Fruit fly (Drosophila melanogaster): ENCODE data around the gene CG11089.

DNA sequence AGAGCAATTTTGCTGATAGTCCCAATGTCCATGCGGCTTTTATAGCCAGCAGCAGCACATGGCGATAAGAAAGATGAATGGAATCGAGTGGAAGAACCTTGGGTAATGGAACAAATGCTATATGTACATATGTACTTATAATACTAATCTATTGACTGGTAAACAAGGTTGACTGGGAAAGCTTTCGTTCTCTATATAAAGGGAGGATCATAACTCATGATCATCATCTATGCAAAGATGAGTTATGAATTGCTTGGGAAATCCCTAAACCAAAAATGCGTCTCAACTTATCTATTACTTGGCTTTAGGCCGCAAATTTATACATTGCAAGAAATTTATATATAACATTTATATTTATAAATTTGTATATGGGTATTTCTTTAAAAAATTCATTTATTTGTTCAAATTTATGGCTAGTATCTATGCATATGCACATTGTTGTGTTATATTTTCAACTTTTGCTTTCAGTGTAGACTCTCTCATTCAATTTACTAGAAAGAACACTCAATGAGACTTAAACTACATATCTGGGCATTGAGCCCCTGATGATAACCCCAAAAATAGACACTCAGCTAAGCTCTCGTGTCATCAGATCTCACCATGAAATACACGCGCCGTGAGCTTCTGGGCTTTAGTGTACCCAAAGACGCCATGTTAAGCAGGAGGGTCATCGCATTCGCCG is 12.0 kb upstream of the CG11089 start, which contains the start of the genes Srg1 and Elal:
- TF ChIP-seq dl (GFP tag; optimal IDR thresholded peaks at IDR 0.05; ENCODE audit: insufficient read depth in 1 of 2, partially characterized antibody in 2 of 2) (no peak), psq (GFP tag; optimal IDR thresholded peaks at IDR 0.05) (no peak)
